Worm (Caenorhabditis elegans) whole organism, early embryonic: Measurements from ENCODE around the gene drd-50.

Experiments
- ama-1 ChIP-seq: fragments of 150-350 bp; optimal IDR thresholded peaks from 2 replicates; lab custom pipeline; 2014
- hnd-1 ChIP-seq: sonication (generic microtip); optimal IDR thresholded peaks from 2 replicates; lab custom pipeline; 2016; ENCODE audit warnings: missing genetic modification characterization, missing compliant biosample characterization
- sea-1 ChIP-seq: fragments of 200-800 bp; sonication (Bioruptor generic); conservative IDR thresholded peaks from 2 replicates; pipeline ENCODE4 v1.3.6; 2022; ENCODE audit warnings: missing genetic modification characterization, missing compliant biosample characterization
- tbx-11 ChIP-seq: fragments of 200-800 bp; sonication (Bioruptor generic); IDR thresholded peaks from 2 replicates; pipeline ENCODE4 v1.3.6; 2022; ENCODE audit warnings: missing genetic modification characterization, missing compliant biosample characterization

- TF ChIP-seq hnd-1 (tag; lab: Kevin White, UChicago), result no peak
- TF ChIP-seq tbx-11 (GFP tag; lab: Robert Waterston, UW), result no peak
- no peak for TF ChIP-seq sea-1 (GFP tag; lab: Robert Waterston, UW)
- no peak for TF ChIP-seq ama-1
These were observed 36.7 kb upstream of the drd-50 start, which contains the start of the genes C35B1.9 and C35B1.3 for ce11 chrIV:4080846-4081245.
